Worm (Caenorhabditis elegans) whole organism, late embryonic: Measurements from ENCODE around the gene R08F11.7.
A peak's percentile ranks its signal among the peaks of the same experiment; 100 is the strongest.

Experiments used
- C38D4.7 ChIP-seq: fragments of 200-800 bp; sonication (Bioruptor generic); optimal IDR thresholded peaks from 2 replicates; lab custom pipeline; 2018; ENCODE audit warnings: mild to moderate bottlenecking, missing genetic modification characterization, moderate library complexity, missing compliant biosample characterization
- F13H6.1 ChIP-seq: sonication (generic microtip); optimal IDR thresholded peaks from 2 replicates; lab custom pipeline; 2016; ENCODE audit warnings: missing genetic modification characterization, missing compliant biosample characterization
- K02D7.2 ChIP-seq: sonication (generic microtip); optimal IDR thresholded peaks from 2 replicates; lab custom pipeline; 2017; ENCODE audit warnings: mild to moderate bottlenecking, missing genetic modification characterization, missing compliant biosample characterization
- ahr-1 ChIP-seq: sonication (generic microtip); optimal IDR thresholded peaks from 2 replicates; lab custom pipeline; 2016; ENCODE audit warnings: missing genetic modification characterization, missing compliant biosample characterization
- ceh-18 ChIP-seq: sonication (generic microtip); optimal IDR thresholded peaks from 2 replicates; lab custom pipeline; 2016; ENCODE audit warnings: missing genetic modification characterization, missing compliant biosample characterization
- ceh-2 ChIP-seq: sonication (generic microtip); optimal IDR thresholded peaks from 2 replicates; lab custom pipeline; 2016; ENCODE audit warnings: missing genotype, missing genetic modification characterization, missing compliant biosample characterization
- ceh-24 ChIP-seq: sonication (generic microtip); optimal IDR thresholded peaks from 2 replicates; lab custom pipeline; 2016; ENCODE audit warnings: mild to moderate bottlenecking, missing genetic modification characterization, missing compliant biosample characterization
- ceh-30 ChIP-seq: fragments of 150-350 bp; optimal IDR thresholded peaks from 2 replicates; lab custom pipeline; 2014; ENCODE audit warnings: missing biosample characterization, missing genetic modification characterization
- ceh-34 ChIP-seq: sonication (generic microtip); optimal IDR thresholded peaks from 2 replicates; lab custom pipeline; 2016; ENCODE audit warnings: mild to moderate bottlenecking, missing genetic modification characterization, missing compliant biosample characterization
- ceh-45 ChIP-seq: fragments of 200-800 bp; sonication (Bioruptor generic); IDR thresholded peaks from 2 replicates; pipeline ENCODE4 v1.3.6; 2022; ENCODE audit warnings: missing genetic modification reagents, missing genetic modification characterization, missing compliant biosample characterization
- ceh-48 ChIP-seq: sonication (generic microtip); optimal IDR thresholded peaks from 2 replicates; lab custom pipeline; 2016; ENCODE audit warnings: missing genetic modification characterization, inconsistent platforms, missing compliant biosample characterization
- ceh-6 ChIP-seq: fragments of 200-800 bp; sonication (Bioruptor generic); optimal IDR thresholded peaks from 2 replicates; lab custom pipeline; 2018; ENCODE audit warnings: mild to moderate bottlenecking, missing genetic modification characterization, missing compliant biosample characterization
- ceh-9 ChIP-seq: sonication (generic microtip); optimal IDR thresholded peaks from 2 replicates; lab custom pipeline; 2016; ENCODE audit warnings: mild to moderate bottlenecking, missing genetic modification characterization, inconsistent platforms, missing compliant biosample characterization
- che-1 ChIP-seq: sonication (generic microtip); optimal IDR thresholded peaks from 2 replicates; lab custom pipeline; 2016; ENCODE audit warnings: mild to moderate bottlenecking, missing genetic modification characterization, missing compliant biosample characterization
- dmd-4 ChIP-seq: sonication (generic microtip); optimal IDR thresholded peaks from 2 replicates; lab custom pipeline; 2016; ENCODE audit warnings: borderline replicate concordance, missing genetic modification characterization, missing compliant biosample characterization
- dve-1 ChIP-seq: sonication (generic microtip); optimal IDR thresholded peaks from 2 replicates; lab custom pipeline; 2017; ENCODE audit warnings: antibody characterized with exemption, mild to moderate bottlenecking, missing genetic modification characterization, missing compliant biosample characterization
- elt-2 ChIP-seq: sonication (generic microtip); optimal IDR thresholded peaks from 2 replicates; lab custom pipeline; 2016; ENCODE audit warnings: missing genetic modification reagents, missing genetic modification characterization, missing compliant biosample characterization
- elt-4 ChIP-seq: sonication (generic microtip); optimal IDR thresholded peaks from 2 replicates; lab custom pipeline; 2016; ENCODE audit warnings: missing genetic modification characterization, missing compliant biosample characterization
- eyg-1 ChIP-seq: sonication (generic microtip); optimal IDR thresholded peaks from 2 replicates; lab custom pipeline; 2016; ENCODE audit warnings: missing genotype, missing genetic modification characterization, missing compliant biosample characterization
- fkh-10 ChIP-seq: fragments of 150-350 bp; optimal IDR thresholded peaks from 2 replicates; lab custom pipeline; 2014; ENCODE audit warnings: missing biosample characterization, missing genetic modification reagents, missing genetic modification characterization
- gmeb-2 ChIP-seq: sonication (generic microtip); optimal IDR thresholded peaks from 2 replicates; lab custom pipeline; 2016; ENCODE audit warnings: missing genetic modification characterization, inconsistent platforms, missing compliant biosample characterization
- hlh-30 ChIP-seq: sonication (generic microtip); optimal IDR thresholded peaks from 2 replicates; lab custom pipeline; 2017; ENCODE audit warnings: antibody characterized with exemption, missing genetic modification characterization, missing compliant biosample characterization; ENCODE audit not compliant: insufficient read depth
- lim-6 ChIP-seq: sonication (generic microtip); optimal IDR thresholded peaks from 2 replicates; lab custom pipeline; 2016; ENCODE audit warnings: missing genetic modification characterization, missing compliant biosample characterization
- madf-2 ChIP-seq: sonication (generic microtip); optimal IDR thresholded peaks from 2 replicates; lab custom pipeline; 2017; ENCODE audit warnings: missing genetic modification characterization, missing compliant biosample characterization
- mec-3 ChIP-seq: sonication (generic microtip); optimal IDR thresholded peaks from 2 replicates; lab custom pipeline; 2016; ENCODE audit warnings: borderline replicate concordance, missing genetic modification characterization, missing compliant biosample characterization
- nfya-1 ChIP-seq: sonication (generic microtip); optimal IDR thresholded peaks from 2 replicates; lab custom pipeline; 2017; ENCODE audit warnings: missing genetic modification characterization, mild to moderate bottlenecking, missing compliant biosample characterization, antibody characterized with exemption, moderate library complexity
- nhr-11 ChIP-seq: fragments of 150-350 bp; optimal IDR thresholded peaks from 2 replicates; lab custom pipeline; 2014; ENCODE audit warnings: missing biosample characterization, missing genetic modification characterization
- pag-3 ChIP-seq: sonication (generic microtip); optimal IDR thresholded peaks from 2 replicates; lab custom pipeline; 2016; ENCODE audit warnings: missing compliant biosample characterization, missing genetic modification characterization, borderline replicate concordance
- pax-1 ChIP-seq: fragments of 150-350 bp; optimal IDR thresholded peaks from 2 replicates; lab custom pipeline; 2014; ENCODE audit warnings: missing biosample characterization, missing genetic modification characterization
- pqm-1 ChIP-seq: sonication (generic microtip); optimal IDR thresholded peaks from 2 replicates; lab custom pipeline; 2016; ENCODE audit warnings: missing genetic modification characterization, missing compliant biosample characterization
- pros-1 ChIP-seq: fragments of 150-350 bp; optimal IDR thresholded peaks from 2 replicates; lab custom pipeline; 2014; ENCODE audit warnings: missing biosample characterization, missing genetic modification reagents, missing genetic modification characterization
- ref-2 ChIP-seq: sonication (generic microtip); optimal IDR thresholded peaks from 2 replicates; lab custom pipeline; 2016; ENCODE audit warnings: missing genetic modification characterization, missing compliant biosample characterization
- rnt-1 ChIP-seq: sonication (generic microtip); optimal IDR thresholded peaks from 2 replicates; lab custom pipeline; 2016; ENCODE audit warnings: missing genetic modification characterization, missing compliant biosample characterization
- sdc-2 ChIP-seq: sonication (generic microtip); optimal IDR thresholded peaks from 2 replicates; lab custom pipeline; 2016; ENCODE audit warnings: missing genotype, missing genetic modification characterization, missing compliant biosample characterization
- sox-2 ChIP-seq: fragments of 200-800 bp; sonication (Bioruptor generic); IDR thresholded peaks from 2 replicates; pipeline ENCODE4 v1.3.6; 2022; ENCODE audit warnings: missing genetic modification reagents, missing genetic modification characterization, missing compliant biosample characterization
- ttx-3 ChIP-seq: sonication (generic microtip); optimal IDR thresholded peaks from 2 replicates; lab custom pipeline; 2016; ENCODE audit warnings: missing genetic modification reagents, missing genetic modification characterization, missing compliant biosample characterization
- unc-42 ChIP-seq: sonication (generic microtip); optimal IDR thresholded peaks from 2 replicates; lab custom pipeline; 2016; ENCODE audit warnings: missing genotype, missing genetic modification characterization, missing compliant biosample characterization
- unc-86 ChIP-seq: sonication (generic microtip); optimal IDR thresholded peaks from 2 replicates; lab custom pipeline; 2016; ENCODE audit warnings: missing genetic modification characterization, missing compliant biosample characterization
- ztf-16 ChIP-seq: sonication (generic microtip); optimal IDR thresholded peaks from 2 replicates; lab custom pipeline; 2017; ENCODE audit warnings: missing genetic modification characterization, missing compliant biosample characterization

R08F11.7 gene

ce11 chrV:3805499-3805898, 15.6 kb downstream of the R08F11.7 start, which contains the start of gene R08F11.4:
R08F11.4 (minus strand) TSS chrV:3805527.
- TF ChIP-seq nhr-11 (tag; lab: Kevin White, UChicago) = no peak
- no peak for TF ChIP-seq ceh-6 (GFP tag; lab: Kevin White, UChicago)
- TF ChIP-seq F13H6.1 (tag; lab: Kevin White, UChicago) = no peak
- TF ChIP-seq ceh-9 (tag; lab: Kevin White, UChicago) = no peak
- no peak for TF ChIP-seq unc-86 (tag; lab: Kevin White, UChicago)
- TF ChIP-seq ztf-16 (tag; lab: Kevin White, UChicago) = no peak
- no peak for TF ChIP-seq rnt-1 (tag; lab: Kevin White, UChicago)
- no peak for TF ChIP-seq ceh-24

ce11 chrV:3805961-3806360, 16.1 kb downstream of the R08F11.7 start, which contains the start of gene srw-7:
srw-7 (plus strand) TSS chrV:3806261.
- TF ChIP-seq madf-2 (tag; lab: Kevin White, UChicago) (no peak), pros-1 (tag; lab: Kevin White, UChicago) (no peak), mec-3 (no peak), gmeb-2 (no peak), ceh-9 (tag; lab: Kevin White, UChicago) (no peak), dmd-4 (tag; lab: Kevin White, UChicago) (no peak), nhr-11 (tag; lab: Kevin White, UChicago) (no peak), ceh-45 (GFP tag; lab: Robert Waterston, UW) (no peak), che-1 (tag; lab: Kevin White, UChicago) (no peak), pag-3 (no peak), ceh-48 (tag; lab: Kevin White, UChicago) (no peak), ceh-6 (GFP tag; lab: Kevin White, UChicago) (no peak), ref-2 (tag; lab: Kevin White, UChicago) (no peak), lim-6 (tag; lab: Kevin White, UChicago) (no peak), pax-1 (tag; lab: Kevin White, UChicago) (no peak), sdc-2 (no peak), ztf-16 (tag; lab: Kevin White, UChicago) (no peak), elt-4 (no peak)

- TF ChIP-seq fkh-10 (no peak), nfya-1 (peak; percentile 56)
Measured at ce11 chrV:3807846-3808245, 18.0 kb downstream of the R08F11.7 start.

ce11 chrV:3808336-3808735, 18.5 kb downstream of the R08F11.7 start, which contains the start of gene srw-6:
srw-6 (plus strand) TSS chrV:3808636.
- no peak for TF ChIP-seq ttx-3 (tag; lab: Kevin White, UChicago)
- no peak for TF ChIP-seq sdc-2
- TF ChIP-seq elt-2 (tag; lab: Kevin White, UChicago) = no peak
- TF ChIP-seq pros-1 (tag; lab: Kevin White, UChicago) = no peak
- TF ChIP-seq pag-3 = no peak
- TF ChIP-seq ceh-34 (tag; lab: Kevin White, UChicago) = no peak
- TF ChIP-seq pqm-1 (tag; lab: Kevin White, UChicago) = no peak
- no peak for TF ChIP-seq F13H6.1 (tag; lab: Kevin White, UChicago)
- TF ChIP-seq ceh-30 (tag; lab: Kevin White, UChicago) = no peak
- no peak for TF ChIP-seq sox-2 (GFP tag; lab: Robert Waterston, UW)
- no peak for TF ChIP-seq fkh-10
- TF ChIP-seq ceh-2 (tag; lab: Kevin White, UChicago) = no peak
- no peak for TF ChIP-seq K02D7.2 (tag; lab: Kevin White, UChicago)
- TF ChIP-seq hlh-30 (tag; lab: Kevin White, UChicago) = no peak
- TF ChIP-seq dve-1 (tag; lab: Kevin White, UChicago) = no peak

ce11 chrV:3810035-3810434, 20.2 kb downstream of the R08F11.7 start:
- TF ChIP-seq ahr-1 (tag; lab: Kevin White, UChicago) (no peak), C38D4.7 (GFP tag; lab: Kevin White, UChicago) (no peak), elt-4 (no peak), eyg-1 (tag; lab: Kevin White, UChicago) (no peak), F13H6.1 (tag; lab: Kevin White, UChicago) (no peak), K02D7.2 (tag; lab: Kevin White, UChicago) (no peak), pros-1 (tag; lab: Kevin White, UChicago) (no peak), ceh-18 (tag; lab: Kevin White, UChicago) (no peak), unc-42 (tag; lab: Kevin White, UChicago) (no peak), ttx-3 (tag; lab: Kevin White, UChicago) (no peak)
